Fruit fly (Drosophila melanogaster): ENCODE results near the gene Hsc70-2.
A peak's percentile ranks its signal among the peaks of the same experiment; 100 is the strongest.

Gene Hsc70-2

DNA sequence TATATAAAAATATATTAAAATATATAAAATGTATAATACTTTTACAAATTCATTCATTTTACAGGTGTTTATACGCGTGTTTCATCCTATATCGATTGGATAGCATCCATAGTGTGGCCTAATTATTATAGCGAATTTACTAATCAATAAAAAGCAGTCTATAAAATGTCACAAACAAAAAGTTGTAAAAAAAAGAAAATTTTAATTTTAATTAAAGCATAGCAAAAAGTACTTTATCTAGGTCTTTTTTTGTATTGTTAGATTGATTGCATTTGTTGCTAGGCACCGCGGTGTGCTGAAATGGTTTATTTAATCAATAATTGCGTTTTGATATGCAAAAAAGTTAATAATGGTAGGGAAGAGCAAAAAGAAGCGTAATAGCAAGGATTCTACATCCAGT lies 702 bp upstream of the Hsc70-2 start, which contains the start of gene CG45122:
Gene CG45122 (plus strand): TSS at position 301 of the 400 bp plus-strand sequence.
- no peak for TF ChIP-seq tj (GFP tag; optimal IDR thresholded peaks at IDR 0.05)
- TF ChIP-seq CG11617 (GFP tag; optimal IDR thresholded peaks at IDR 0.05), result no peak
- no peak for TF ChIP-seq toe (GFP tag; optimal IDR thresholded peaks at IDR 0.05)
- TF ChIP-seq cnc (optimal IDR thresholded peaks at IDR 0.05), result no peak
- TF ChIP-seq kay (GFP tag; ENCODE audit: borderline replicate concordance), result no peak

DNA sequence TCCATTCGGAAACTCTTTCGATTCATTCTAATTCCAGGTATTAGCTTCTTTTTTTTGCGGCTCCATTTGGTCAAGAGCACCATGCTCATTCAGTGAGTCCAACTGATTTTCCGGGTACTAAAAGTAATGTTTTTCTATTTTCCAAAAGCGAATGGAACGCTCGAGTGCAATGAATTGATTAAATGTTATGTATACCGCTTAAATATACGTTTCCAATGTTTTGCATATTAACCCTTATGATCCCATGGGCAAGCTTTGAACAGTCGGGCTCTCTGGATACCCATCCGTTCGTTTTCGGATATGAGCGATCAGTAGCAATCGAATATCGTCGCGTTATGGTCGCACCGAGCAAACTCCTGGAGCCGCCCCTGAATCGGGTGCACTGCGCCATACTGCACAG lies 2.9 kb downstream of the Hsc70-2 start, which contains the start of gene CG31157:
Gene CG31157 (plus strand): TSS at position 301 of the 400 bp plus-strand sequence.
- TF ChIP-seq CG33017 (tag; optimal IDR thresholded peaks at IDR 0.05) (no peak), kay (GFP tag; ENCODE audit: borderline replicate concordance) (no peak), CG1620 (GFP tag; optimal IDR thresholded peaks at IDR 0.05) (no peak), ovo (GFP tag; optimal IDR thresholded peaks at IDR 0.05) (no peak)

DNA sequence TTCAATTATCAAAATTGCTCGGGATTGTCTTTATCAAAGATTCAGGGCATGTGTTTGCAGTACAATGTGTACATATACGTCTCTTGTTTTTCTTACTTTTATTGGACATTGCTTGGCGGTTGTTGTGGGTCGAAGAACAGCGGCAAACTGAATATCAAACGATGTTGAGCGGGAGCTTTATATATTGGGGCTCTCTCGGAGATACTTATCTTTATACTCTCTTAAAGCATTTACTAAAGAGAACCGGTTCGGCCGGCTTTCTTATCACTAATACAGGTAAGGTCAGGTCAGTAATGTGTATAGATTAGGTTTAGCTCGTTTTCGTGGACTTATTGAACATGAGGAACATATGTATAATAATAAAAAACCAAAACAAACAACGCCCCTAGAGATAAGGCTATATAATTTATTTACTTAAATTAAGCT lies 6.8 kb downstream of the Hsc70-2 start, which contains the start of gene CG7966:
Gene CG7966 (minus strand): TSS at position 156 of the 426 bp plus-strand sequence.
- TF ChIP-seq CG7101 (tag; optimal IDR thresholded peaks at IDR 0.05) (peak; percentile 29), CG1620 (GFP tag; optimal IDR thresholded peaks at IDR 0.05) (peak; percentile 16), CG7045 (GFP tag; optimal IDR thresholded peaks at IDR 0.05) (peak; percentile 3), CG33017 (tag; optimal IDR thresholded peaks at IDR 0.05) (peak; percentile 33), pad (GFP tag; optimal IDR thresholded peaks at IDR 0.05) (no peak), kay (GFP tag; ENCODE audit: borderline replicate concordance) (no peak), CG5204 (GFP tag; optimal IDR thresholded peaks at IDR 0.05) (no peak), cnc (optimal IDR thresholded peaks at IDR 0.05) (no peak), Mnt (GFP tag; optimal IDR thresholded peaks at IDR 0.05) (peak; percentile 80), ovo (GFP tag; optimal IDR thresholded peaks at IDR 0.05) (peak; percentile 37), toe (GFP tag; optimal IDR thresholded peaks at IDR 0.05) (no peak), cic (GFP tag; optimal IDR thresholded peaks at IDR 0.05) (peak; percentile 52), CG14711 (tag; optimal IDR thresholded peaks at IDR 0.05) (peak; percentile 12), Clk (GFP tag; optimal IDR thresholded peaks at IDR 0.05) (no peak), Hr96 (GFP tag; optimal IDR thresholded peaks at IDR 0.05) (no peak), bab1 (GFP tag; optimal IDR thresholded peaks at IDR 0.05) (peak; percentile 93), CG12768 (GFP tag; optimal IDR thresholded peaks at IDR 0.05) (peak; percentile 10), CG11617 (GFP tag; optimal IDR thresholded peaks at IDR 0.05) (no peak), Crg-1 (GFP tag; optimal IDR thresholded peaks at IDR 0.05) (no peak)

DNA sequence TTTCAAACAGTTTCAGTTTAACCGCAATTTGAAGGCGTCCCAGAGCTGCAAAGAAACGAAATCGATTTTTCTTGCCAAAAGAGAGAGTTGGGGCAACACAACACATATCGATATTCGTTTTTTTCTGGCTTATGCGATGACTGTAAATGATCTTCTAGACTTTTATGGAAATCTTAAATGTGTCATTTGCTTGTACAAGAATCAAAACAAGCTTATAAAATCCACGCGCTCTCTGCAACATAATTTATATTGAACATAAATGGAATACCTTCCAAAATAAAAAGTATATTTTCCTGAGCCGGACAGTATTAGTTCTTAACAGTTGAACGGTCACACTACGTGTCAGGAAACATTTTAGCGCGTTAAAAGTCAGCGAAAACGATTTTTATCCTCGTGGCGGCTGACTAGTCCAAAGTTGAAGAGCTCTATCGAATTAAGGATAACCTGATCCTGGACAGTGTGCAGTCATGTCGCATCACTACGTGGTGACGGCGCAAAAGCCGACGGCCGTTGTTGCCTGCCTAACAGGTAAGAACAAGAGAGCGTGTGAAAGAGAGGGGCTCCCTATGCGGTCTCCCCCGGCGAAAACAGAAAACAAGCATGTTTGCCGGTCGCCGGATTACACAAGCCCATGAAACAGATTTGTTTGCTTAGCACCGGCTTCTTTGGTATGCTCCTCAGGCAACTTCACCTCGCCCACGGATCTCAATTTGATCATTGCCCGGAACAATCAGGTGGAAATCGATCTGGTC lies 7.6 kb downstream of the Hsc70-2 start, which contains the start of gene pic:
Gene pic (plus strand): TSS at position 304 of the 752 bp plus-strand sequence.
- TF ChIP-seq tj (GFP tag; optimal IDR thresholded peaks at IDR 0.05) (peak; percentile 1), ovo (GFP tag; optimal IDR thresholded peaks at IDR 0.05) (no peak), Clk (GFP tag; optimal IDR thresholded peaks at IDR 0.05) (no peak), CG14711 (tag; optimal IDR thresholded peaks at IDR 0.05) (peak; percentile 34), CG33017 (tag; optimal IDR thresholded peaks at IDR 0.05) (no peak), bab1 (GFP tag; optimal IDR thresholded peaks at IDR 0.05) (peak; percentile 78), Crg-1 (GFP tag; optimal IDR thresholded peaks at IDR 0.05) (peak; percentile 28), pad (GFP tag; optimal IDR thresholded peaks at IDR 0.05) (peak; percentile 2), Mnt (GFP tag; optimal IDR thresholded peaks at IDR 0.05) (peak; percentile 11), Hr96 (GFP tag; optimal IDR thresholded peaks at IDR 0.05) (no peak)

DNA sequence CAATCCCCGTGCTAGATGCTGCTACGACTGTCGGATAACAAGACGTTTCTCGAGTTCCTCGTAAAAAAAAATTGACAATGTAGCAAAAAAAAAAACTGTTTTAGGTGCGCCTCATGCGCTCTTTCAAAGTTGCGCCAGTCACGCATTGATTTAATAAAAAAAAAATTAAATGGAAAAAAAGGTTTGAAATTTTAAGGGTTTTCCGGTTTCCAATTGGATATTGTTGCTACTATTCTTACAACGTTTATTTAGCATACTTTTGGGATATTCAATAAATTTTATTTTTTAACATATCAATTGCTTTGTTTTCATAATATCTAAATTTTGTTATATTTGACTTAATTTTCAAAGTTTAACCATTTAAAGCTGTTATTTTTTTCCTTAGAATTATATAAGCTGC lies 12.0 kb downstream of the Hsc70-2 start:
- no peak for TF ChIP-seq pad (GFP tag; optimal IDR thresholded peaks at IDR 0.05)
- TF ChIP-seq CG12768 (GFP tag; optimal IDR thresholded peaks at IDR 0.05), result no peak
- no peak for TF ChIP-seq cic (GFP tag; optimal IDR thresholded peaks at IDR 0.05)
- no peak for TF ChIP-seq bab1 (GFP tag; optimal IDR thresholded peaks at IDR 0.05)
- no peak for TF ChIP-seq kay (GFP tag; ENCODE audit: borderline replicate concordance)
- no peak for TF ChIP-seq CG33017 (tag; optimal IDR thresholded peaks at IDR 0.05)
- TF ChIP-seq CG1620 (GFP tag; optimal IDR thresholded peaks at IDR 0.05), result no peak
- TF ChIP-seq cnc (optimal IDR thresholded peaks at IDR 0.05), result no peak
- no peak for TF ChIP-seq CG11617 (GFP tag; optimal IDR thresholded peaks at IDR 0.05)
- no peak for TF ChIP-seq Clk (GFP tag; optimal IDR thresholded peaks at IDR 0.05)
- no peak for TF ChIP-seq Hr96 (GFP tag; optimal IDR thresholded peaks at IDR 0.05)
- TF ChIP-seq toe (GFP tag; optimal IDR thresholded peaks at IDR 0.05), result no peak
- no peak for TF ChIP-seq ovo (GFP tag; optimal IDR thresholded peaks at IDR 0.05)
- no peak for TF ChIP-seq CG7101 (tag; optimal IDR thresholded peaks at IDR 0.05)
- no peak for TF ChIP-seq tj (GFP tag; optimal IDR thresholded peaks at IDR 0.05)
- TF ChIP-seq CG5204 (GFP tag; optimal IDR thresholded peaks at IDR 0.05), result no peak
- TF ChIP-seq CG14711 (tag; optimal IDR thresholded peaks at IDR 0.05), result no peak
- no peak for TF ChIP-seq Crg-1 (GFP tag; optimal IDR thresholded peaks at IDR 0.05)
- TF ChIP-seq CG7045 (GFP tag; optimal IDR thresholded peaks at IDR 0.05), result no peak

DNA sequence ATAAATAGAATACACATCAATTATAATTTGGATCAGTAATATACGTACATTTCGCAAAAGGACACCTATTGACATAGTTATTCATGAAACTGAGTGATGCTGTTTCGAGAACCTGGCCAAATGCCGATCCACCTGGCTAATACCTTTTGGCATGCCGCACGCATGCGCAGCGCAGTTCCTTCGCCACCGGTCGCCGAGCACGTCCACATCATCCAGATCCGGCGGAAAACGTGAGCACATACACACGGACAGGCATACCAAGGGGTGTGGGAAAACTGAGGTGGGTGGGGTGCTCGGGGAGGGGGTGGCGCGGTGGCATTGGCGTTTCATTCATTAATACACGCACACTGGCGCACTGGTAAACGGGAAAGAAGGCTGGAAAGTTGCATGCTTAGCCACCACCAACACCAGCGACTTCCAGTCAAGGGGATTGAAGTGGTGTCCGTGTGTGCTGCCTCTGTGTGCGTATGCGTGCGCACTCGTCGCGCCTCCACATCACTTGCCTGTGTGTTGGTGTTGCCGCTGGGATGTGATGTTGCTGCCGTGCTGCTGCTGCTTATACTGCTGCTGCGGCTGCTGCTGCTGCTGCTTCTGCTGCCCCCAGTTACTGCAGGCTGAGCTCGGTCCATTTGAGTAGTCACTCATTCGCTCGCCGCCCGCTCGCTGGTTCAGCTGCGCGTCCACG lies 12.7 kb downstream of the Hsc70-2 start, which contains the start of gene sim:
Gene sim (plus strand): TSS at position 635 of the 685 bp plus-strand sequence.
- no peak for TF ChIP-seq toe (GFP tag; optimal IDR thresholded peaks at IDR 0.05)
- TF ChIP-seq CG14711 (tag; optimal IDR thresholded peaks at IDR 0.05), result no peak
- TF ChIP-seq tj (GFP tag; optimal IDR thresholded peaks at IDR 0.05), result no peak
- TF ChIP-seq Hr96 (GFP tag; optimal IDR thresholded peaks at IDR 0.05), result no peak
- TF ChIP-seq Clk (GFP tag; optimal IDR thresholded peaks at IDR 0.05), result no peak
- TF ChIP-seq CG12768 (GFP tag; optimal IDR thresholded peaks at IDR 0.05), result no peak
- no peak for TF ChIP-seq CG7101 (tag; optimal IDR thresholded peaks at IDR 0.05)
- TF ChIP-seq kay (GFP tag; ENCODE audit: borderline replicate concordance), result no peak
- no peak for TF ChIP-seq CG1620 (GFP tag; optimal IDR thresholded peaks at IDR 0.05)
- TF ChIP-seq CG7045 (GFP tag; optimal IDR thresholded peaks at IDR 0.05), result no peak
- TF ChIP-seq pad (GFP tag; optimal IDR thresholded peaks at IDR 0.05), result no peak
- no peak for TF ChIP-seq ovo (GFP tag; optimal IDR thresholded peaks at IDR 0.05)
- TF ChIP-seq CG5204 (GFP tag; optimal IDR thresholded peaks at IDR 0.05), result no peak
- no peak for TF ChIP-seq cic (GFP tag; optimal IDR thresholded peaks at IDR 0.05)
- no peak for TF ChIP-seq cnc (optimal IDR thresholded peaks at IDR 0.05)
- TF ChIP-seq CG33017 (tag; optimal IDR thresholded peaks at IDR 0.05), result no peak
- no peak for TF ChIP-seq CG11617 (GFP tag; optimal IDR thresholded peaks at IDR 0.05)
- TF ChIP-seq Crg-1 (GFP tag; optimal IDR thresholded peaks at IDR 0.05), result no peak
- no peak for TF ChIP-seq Mnt (GFP tag; optimal IDR thresholded peaks at IDR 0.05)
- TF ChIP-seq bab1 (GFP tag; optimal IDR thresholded peaks at IDR 0.05), result no peak

All from whole organism, adult.